Worm (Caenorhabditis elegans): Measurements from ENCODE around the gene glt-6.

Gene glt-6

DNA sequence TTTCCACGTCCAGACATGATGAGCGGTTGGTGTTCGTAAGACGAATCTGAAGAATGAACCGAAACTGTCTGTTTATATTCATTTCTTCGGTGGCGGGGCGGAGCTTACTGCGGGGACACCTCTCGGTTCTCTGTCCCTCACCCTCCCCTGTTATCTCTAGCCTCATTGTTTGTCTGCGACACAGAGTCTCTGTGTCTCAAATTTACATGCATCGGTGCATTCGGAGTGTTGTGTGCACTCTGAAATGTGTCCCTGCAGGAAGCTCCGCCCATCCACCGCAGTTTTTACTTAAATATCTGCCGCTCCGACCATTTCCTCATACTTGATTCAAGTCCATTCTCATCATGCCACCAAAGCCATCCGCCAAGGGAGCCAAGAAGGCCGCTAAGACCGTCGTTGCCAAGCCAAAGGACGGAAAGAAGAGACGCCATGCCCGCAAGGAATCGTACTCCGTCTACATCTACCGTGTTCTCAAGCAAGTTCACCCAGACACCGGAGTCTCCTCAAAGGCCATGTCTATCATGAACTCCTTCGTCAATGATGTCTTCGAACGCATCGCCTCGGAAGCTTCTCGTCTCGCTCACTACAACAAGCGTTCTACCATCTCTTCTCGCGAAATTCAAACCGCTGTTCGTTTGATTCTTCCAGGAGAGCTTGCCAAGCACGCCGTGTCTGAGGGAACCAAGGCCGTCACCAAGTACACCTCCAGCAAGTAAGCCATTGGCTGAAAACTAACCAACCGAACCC, 17.0 kb upstream of the glt-6 start, which contains the start of the genes his-61 and his-62:
Gene his-61, minus strand, starts transcription at position 17 of the 747 bp plus-strand sequence.
Gene his-62, plus strand, starts transcription at position 345 of the 747 bp plus-strand sequence.
- TF ChIP-seq elt-2 (tag; optimal IDR thresholded peaks at IDR 0.05) (peak; percentile 83), ceh-28 (tag; optimal IDR thresholded peaks at IDR 0.05) (no peak), nhr-28 (tag; optimal IDR thresholded peaks at IDR 0.05) (no peak), snpc-4 (tag; optimal IDR thresholded peaks at IDR 0.05) (peak; percentile 82), sea-2 (GFP tag; optimal IDR thresholded peaks at IDR 0.05) (no peak), ZK546.5 (tag; optimal IDR thresholded peaks at IDR 0.05) (no peak), ama-1 (optimal IDR thresholded peaks at IDR 0.05) (no peak), fkh-2 (tag; optimal IDR thresholded peaks at IDR 0.05) (no peak), pqm-1 (tag; optimal IDR thresholded peaks at IDR 0.05) (peak; percentile 52), nhr-76 (tag; optimal IDR thresholded peaks at IDR 0.05) (no peak), elt-1 (tag; optimal IDR thresholded peaks at IDR 0.05) (peak; percentile 42), nhr-25 (tag; optimal IDR thresholded peaks at IDR 0.05) (peak; percentile 85), lin-15B (tag; optimal IDR thresholded peaks at IDR 0.05) (peak; percentile 13), pha-4 (tag; optimal IDR thresholded peaks at IDR 0.05) (peak; percentile 73), eor-1 (tag; optimal IDR thresholded peaks at IDR 0.05) (no peak), nhr-43 (tag; optimal IDR thresholded peaks at IDR 0.05; ENCODE audit: poor library complexity, severe bottlenecking) (peak; percentile 18), jun-1 (tag; optimal IDR thresholded peaks at IDR 0.05) (peak; percentile 43), lsy-12 (tag; optimal IDR thresholded peaks at IDR 0.05) (peak; percentile 63), lin-39 (tag; optimal IDR thresholded peaks at IDR 0.05) (no peak), mdl-1 (tag; optimal IDR thresholded peaks at IDR 0.05) (no peak), elt-3 (tag; optimal IDR thresholded peaks at IDR 0.05) (no peak), nfya-1 (tag; optimal IDR thresholded peaks at IDR 0.05; ENCODE audit: insufficient read depth) (peak; percentile 49), egl-5 (tag; optimal IDR thresholded peaks at IDR 0.05) (no peak)

DNA sequence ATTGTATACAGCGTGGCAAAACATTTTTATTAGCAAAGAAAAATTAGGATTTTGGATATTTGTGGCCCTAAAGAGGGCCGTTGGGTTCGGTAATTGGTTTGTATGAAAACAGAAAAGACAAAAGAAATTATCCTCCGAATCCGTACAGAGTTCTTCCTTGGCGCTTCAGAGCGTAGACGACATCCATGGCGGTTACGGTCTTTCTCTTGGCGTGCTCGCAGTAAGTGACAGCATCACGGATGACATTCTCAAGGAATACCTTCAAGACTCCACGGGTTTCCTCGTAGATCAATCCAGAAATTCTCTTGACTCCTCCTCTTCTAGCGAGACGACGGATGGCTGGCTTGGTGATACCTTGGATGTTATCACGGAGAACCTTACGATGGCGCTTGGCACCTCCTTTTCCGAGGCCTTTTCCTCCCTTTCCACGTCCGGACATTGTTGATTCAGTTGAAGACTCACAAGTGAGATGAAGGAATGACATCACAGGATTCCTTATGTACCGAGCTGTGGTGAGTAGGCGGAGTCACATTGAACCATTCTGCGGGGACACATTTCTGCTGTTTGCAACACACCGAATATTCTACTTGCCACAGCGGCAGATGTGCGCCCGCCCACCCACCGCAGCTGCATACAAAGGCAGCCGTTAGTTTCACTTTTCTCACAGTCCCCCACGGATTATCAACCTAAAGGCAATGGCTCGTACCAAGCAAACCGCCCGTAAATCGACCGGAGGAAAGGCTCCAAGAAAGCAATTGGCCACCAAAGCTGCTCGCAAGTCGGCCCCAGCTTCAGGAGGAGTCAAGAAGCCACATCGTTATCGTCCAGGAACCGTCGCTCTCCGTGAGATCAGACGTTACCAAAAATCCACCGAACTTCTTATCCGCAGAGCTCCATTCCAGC, 15.6 kb upstream of the glt-6 start, which contains the start of the genes his-60 and his-59:
Gene his-60, minus strand, starts transcription at position 439 of the 903 bp plus-strand sequence.
Gene his-59, plus strand, starts transcription at position 696 of the 903 bp plus-strand sequence.
- TF ChIP-seq pha-4 (tag; optimal IDR thresholded peaks at IDR 0.05) (peak; percentile 43), pqm-1 (tag; optimal IDR thresholded peaks at IDR 0.05) (peak; percentile 33), nhr-43 (tag; optimal IDR thresholded peaks at IDR 0.05; ENCODE audit: poor library complexity, severe bottlenecking) (peak; percentile 51), lsy-12 (tag; optimal IDR thresholded peaks at IDR 0.05) (peak; percentile 6), ZK546.5 (tag; optimal IDR thresholded peaks at IDR 0.05) (no peak), eor-1 (tag; optimal IDR thresholded peaks at IDR 0.05) (no peak), nhr-11 (tag; optimal IDR thresholded peaks at IDR 0.05) (no peak), nhr-25 (tag; optimal IDR thresholded peaks at IDR 0.05) (peak; percentile 90), unc-39 (tag; optimal IDR thresholded peaks at IDR 0.05) (no peak), ceh-9 (tag; optimal IDR thresholded peaks at IDR 0.05) (no peak), elt-2 (tag; optimal IDR thresholded peaks at IDR 0.05) (peak; percentile 27), nhr-23 (tag; optimal IDR thresholded peaks at IDR 0.05) (no peak), lin-15B (tag; optimal IDR thresholded peaks at IDR 0.05) (peak; percentile 4), ceh-82 (tag; optimal IDR thresholded peaks at IDR 0.05) (no peak), ztf-4 (tag; optimal IDR thresholded peaks at IDR 0.05) (no peak), snpc-4 (tag; optimal IDR thresholded peaks at IDR 0.05) (peak; percentile 6)

DNA sequence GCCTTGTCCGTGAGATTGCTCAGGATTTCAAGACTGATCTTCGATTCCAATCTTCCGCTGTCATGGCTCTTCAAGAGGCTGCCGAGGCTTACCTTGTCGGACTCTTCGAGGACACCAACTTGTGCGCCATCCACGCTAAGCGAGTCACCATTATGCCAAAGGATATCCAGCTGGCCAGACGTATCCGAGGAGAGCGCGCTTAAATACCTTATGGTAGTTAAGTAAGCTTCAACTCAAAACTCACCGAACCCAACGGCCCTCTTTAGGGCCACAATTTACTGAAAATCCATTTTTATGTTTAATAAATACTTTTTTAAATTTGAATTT, 15.0 kb upstream of the glt-6 start:
- TF ChIP-seq elt-1 (tag; optimal IDR thresholded peaks at IDR 0.05) (no peak), lin-39 (tag; optimal IDR thresholded peaks at IDR 0.05) (no peak), lsy-12 (tag; optimal IDR thresholded peaks at IDR 0.05) (no peak), ceh-28 (tag; optimal IDR thresholded peaks at IDR 0.05) (no peak), R02D3.7 (tag; optimal IDR thresholded peaks at IDR 0.05) (no peak), ceh-82 (tag; optimal IDR thresholded peaks at IDR 0.05) (no peak), snpc-4 (tag; optimal IDR thresholded peaks at IDR 0.05) (no peak), ZK546.5 (tag; optimal IDR thresholded peaks at IDR 0.05) (no peak), nhr-43 (tag; optimal IDR thresholded peaks at IDR 0.05; ENCODE audit: poor library complexity, severe bottlenecking) (no peak), nhr-76 (tag; optimal IDR thresholded peaks at IDR 0.05) (no peak), egl-27 (tag; optimal IDR thresholded peaks at IDR 0.05) (no peak), nhr-237 (tag; optimal IDR thresholded peaks at IDR 0.05) (no peak), ceh-9 (tag; optimal IDR thresholded peaks at IDR 0.05) (no peak)

Measured in whole organism, L3 larva.